Worm (Caenorhabditis elegans): ENCODE data around the gene ZK1073.2.

ce11 chrX:16172863-16173262 lies 69.4 kb downstream of the ZK1073.2 start:
- TF ChIP-seq dao-5 (tag; optimal IDR thresholded peaks at IDR 0.05), result no peak
- TF ChIP-seq W03F9.2 (tag; optimal IDR thresholded peaks at IDR 0.05), result no peak

All from whole organism, L4/young adult.